Fruit fly (Drosophila melanogaster): Measurements from ENCODE around the gene CG1840.

Gene CG1840

dm6 chrX:11925213-11925612 lies 37.1 kb downstream of the CG1840 start:
- no peak for TF ChIP-seq usp (GFP tag; optimal IDR thresholded peaks at IDR 0.05)
- TF ChIP-seq psq (optimal IDR thresholded peaks at IDR 0.05): no peak
- TF ChIP-seq pan (optimal IDR thresholded peaks at IDR 0.05): no peak
- TF ChIP-seq CG8478 (optimal IDR thresholded peaks at IDR 0.05): no peak
- no peak for TF ChIP-seq Dll (optimal IDR thresholded peaks at IDR 0.05)
- TF ChIP-seq EcR (GFP tag; optimal IDR thresholded peaks at IDR 0.05): no peak

- TF ChIP-seq EcR (GFP tag; optimal IDR thresholded peaks at IDR 0.05): no peak
- no peak for TF ChIP-seq psq (optimal IDR thresholded peaks at IDR 0.05)
- TF ChIP-seq Dll (optimal IDR thresholded peaks at IDR 0.05): no peak
- no peak for TF ChIP-seq pan (optimal IDR thresholded peaks at IDR 0.05)
- TF ChIP-seq usp (GFP tag; optimal IDR thresholded peaks at IDR 0.05): no peak
- TF ChIP-seq CG8478 (optimal IDR thresholded peaks at IDR 0.05): no peak
Measured at dm6 chrX:11930726-11931125, 42.6 kb downstream of the CG1840 start, which contains the start of gene Pdzd8. Gene Pdzd8 (minus strand): TSS chrX:11930850.
